Worm (Caenorhabditis elegans): ENCODE measurements around the gene M01B2.10.
"Not testable (repeated sequence)": the region's sequence is repeated elsewhere in the genome, so short reads cannot be mapped to it uniquely, and the experiment has no call there.

ce11 chrV:15211869-15212268 is 50.4 kb downstream of the M01B2.10 start, which contains the start of gene sri-24:
- not testable (repeated sequence) for TF ChIP-seq skn-1, lsy-2 (tag; optimal IDR thresholded peaks at IDR 0.05)
